Worm (Caenorhabditis elegans): ENCODE data around the gene fbxa-51.

DNA sequence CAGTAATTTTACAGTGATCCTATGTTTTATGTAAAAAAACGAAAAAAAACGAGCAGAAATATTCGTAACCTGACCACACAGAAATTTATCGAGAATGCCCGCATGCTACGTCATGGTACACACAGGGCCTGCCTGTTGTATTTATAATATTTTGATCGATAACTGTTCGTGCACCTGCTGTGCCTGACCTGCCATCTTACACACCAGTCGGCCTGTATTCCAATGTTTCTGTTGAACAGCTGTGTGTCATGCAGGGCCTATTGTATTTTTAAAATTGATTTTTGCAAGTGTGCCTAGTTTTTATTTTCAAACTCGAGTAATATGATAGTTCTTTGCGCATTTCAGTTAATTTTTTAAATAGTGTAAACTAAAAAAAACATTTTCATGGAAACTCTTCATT, 4.2 kb downstream of the fbxa-51 start:
- no peak for TF ChIP-seq pqm-1 (tag; optimal IDR thresholded peaks at IDR 0.05)
- no peak for TF ChIP-seq fkh-10 (GFP tag; optimal IDR thresholded peaks at IDR 0.05)
- TF ChIP-seq lin-39 (tag; optimal IDR thresholded peaks at IDR 0.05), result no peak
- no peak for TF ChIP-seq skn-1 (tag; optimal IDR thresholded peaks at IDR 0.05)
- TF ChIP-seq egl-27 (tag; optimal IDR thresholded peaks at IDR 0.05), result no peak
- no peak for TF ChIP-seq elt-2 (tag; optimal IDR thresholded peaks at IDR 0.05)
- no peak for TF ChIP-seq ceh-82 (tag; optimal IDR thresholded peaks at IDR 0.05)
- no peak for TF ChIP-seq nhr-28 (tag; optimal IDR thresholded peaks at IDR 0.05)

Measured in whole organism, L3 larva.